Fruit fly (Drosophila melanogaster) whole organism, prepupa: ENCODE measurements around the gene scrib.

ENCODE experiments used
- Blimp-1 ChIP-seq: fragments of 200-800 bp; sonication (Bioruptor generic); optimal IDR thresholded peaks from 3 replicates; lab custom pipeline; 2017; ENCODE audit warnings: missing biosample characterization, missing genetic modification characterization, mild to moderate bottlenecking, moderate library complexity, missing genetic modification reagents
- CG10669 ChIP-seq: fragments of 200-800 bp; sonication (Bioruptor generic); optimal IDR thresholded peaks from 3 replicates; lab custom pipeline; 2018; ENCODE audit warnings: missing biosample characterization, mild to moderate bottlenecking, missing genetic modification characterization, moderate library complexity
- CG11294 ChIP-seq: fragments of 200-800 bp; sonication (Bioruptor generic); IDR thresholded peaks from 2 replicates; pipeline ENCODE4 v1.3.6; 2022; ENCODE audit warnings: missing biosample characterization, missing genetic modification characterization
- CG11762 ChIP-seq: fragments of 200-800 bp; sonication (Bioruptor generic); optimal IDR thresholded peaks from 3 replicates; lab custom pipeline; 2016; ENCODE audit warnings: missing biosample characterization, missing genetic modification characterization; ENCODE audit not compliant: insufficient read depth
- CG11902 ChIP-seq: fragments of 200-800 bp; sonication (Bioruptor generic); optimal IDR thresholded peaks from 3 replicates; lab custom pipeline; 2016; ENCODE audit warnings: missing biosample characterization, missing genetic modification characterization
- CG15336 ChIP-seq: fragments of 200-800 bp; sonication (Bioruptor generic); IDR thresholded peaks from 2 replicates; pipeline ENCODE4 v1.3.6; 2022; ENCODE audit warnings: missing biosample characterization, missing genetic modification characterization
- CG1621 ChIP-seq: fragments of 200-800 bp; sonication (Bioruptor generic); optimal IDR thresholded peaks from 3 replicates; lab custom pipeline; 2018; ENCODE audit warnings: missing biosample characterization, mild to moderate bottlenecking, missing genetic modification characterization
- CG16779 ChIP-seq: fragments of 200-800 bp; sonication (Bioruptor generic); optimal IDR thresholded peaks from 3 replicates; lab custom pipeline; 2017; ENCODE audit warnings: missing biosample characterization, mild to moderate bottlenecking, missing genetic modification characterization
- CG3032 ChIP-seq: fragments of 200-800 bp; optimal IDR thresholded peaks from 2 replicates; lab custom pipeline; 2019; ENCODE audit warnings: missing biosample characterization, mild to moderate bottlenecking, missing genetic modification characterization, moderate library complexity
- CG31627 ChIP-seq: fragments of 200-800 bp; sonication (Bioruptor generic); optimal IDR thresholded peaks from 3 replicates; lab custom pipeline; 2016; ENCODE audit warnings: missing biosample characterization, missing genetic modification characterization
- CG32006 ChIP-seq: fragments of 200-800 bp; sonication (Bioruptor generic); optimal IDR thresholded peaks from 3 replicates; lab custom pipeline; 2017; ENCODE audit warnings: missing biosample characterization, mild to moderate bottlenecking, missing genetic modification characterization
- CG34406 ChIP-seq: fragments of 200-800 bp; sonication (Bioruptor generic); optimal IDR thresholded peaks from 3 replicates; lab custom pipeline; 2016; ENCODE audit warnings: missing biosample characterization, missing genetic modification characterization
- CG3919 ChIP-seq: fragments of 200-800 bp; sonication (Bioruptor generic); optimal IDR thresholded peaks from 3 replicates; lab custom pipeline; 2016; ENCODE audit warnings: missing biosample characterization, missing genetic modification characterization
- CG4318 ChIP-seq: fragments of 200-800 bp; sonication (Bioruptor generic); optimal IDR thresholded peaks from 3 replicates; lab custom pipeline; 2017; ENCODE audit warnings: missing biosample characterization, mild to moderate bottlenecking, missing genetic modification characterization
- CG6163 ChIP-seq: fragments of 200-800 bp; sonication (Bioruptor generic); IDR thresholded peaks from 3 replicates; pipeline ENCODE4 v1.3.6; 2022; ENCODE audit warnings: missing biosample characterization, missing genetic modification characterization
- CG6276 ChIP-seq: fragments of 200-800 bp; sonication (Bioruptor generic); optimal IDR thresholded peaks from 2 replicates; lab custom pipeline; 2017; ENCODE audit warnings: missing biosample characterization, mild to moderate bottlenecking, missing genetic modification characterization
- CG6792 ChIP-seq: fragments of 200-800 bp; sonication (Bioruptor generic); optimal IDR thresholded peaks from 3 replicates; lab custom pipeline; 2016; ENCODE audit warnings: missing biosample characterization, missing genetic modification characterization
- CG6808 ChIP-seq: fragments of 200-800 bp; sonication (Bioruptor generic); optimal IDR thresholded peaks from 3 replicates; lab custom pipeline; 2017; ENCODE audit warnings: missing biosample characterization, missing genetic modification characterization, mild to moderate bottlenecking, moderate library complexity, missing genetic modification reagents
- CG6854 ChIP-seq: fragments of 200-800 bp; sonication (Bioruptor generic); optimal IDR thresholded peaks from 2 replicates; lab custom pipeline; 2017; ENCODE audit warnings: missing biosample characterization, mild to moderate bottlenecking, missing genetic modification characterization
- CG7368 ChIP-seq: fragments of 200-800 bp; sonication (Bioruptor generic); optimal IDR thresholded peaks from 3 replicates; lab custom pipeline; 2016; ENCODE audit warnings: missing biosample characterization, missing genetic modification characterization
- CG8119 ChIP-seq: fragments of 200-800 bp; sonication (Bioruptor generic); IDR thresholded peaks from 3 replicates; pipeline ENCODE4 v1.3.6; 2022; ENCODE audit warnings: missing biosample characterization, missing genetic modification characterization
- CG9139 ChIP-seq: fragments of 200-800 bp; sonication (Bioruptor generic); optimal IDR thresholded peaks from 3 replicates; lab custom pipeline; 2017; ENCODE audit warnings: missing biosample characterization, mild to moderate bottlenecking, missing genetic modification characterization
- Eip75B ChIP-seq: fragments of 200-800 bp; sonication (Bioruptor generic); optimal IDR thresholded peaks from 3 replicates; lab custom pipeline; 2016; ENCODE audit warnings: missing biosample characterization, missing genetic modification characterization
- Eip78C ChIP-seq: fragments of 200-800 bp; sonication (Bioruptor generic); peaks from one replicate; lab custom pipeline; 2016; ENCODE audit warnings: missing biosample characterization, missing genetic modification characterization
- Eip93F ChIP-seq: fragments of 200-800 bp; sonication (Bioruptor generic); optimal IDR thresholded peaks from 2 replicates; lab custom pipeline; 2016; ENCODE audit warnings: missing biosample characterization, mild to moderate bottlenecking, missing genetic modification characterization
- Ets21C ChIP-seq: fragments of 200-800 bp; sonication (Bioruptor generic); optimal IDR thresholded peaks from 3 replicates; lab custom pipeline; 2016; ENCODE audit warnings: missing biosample characterization, missing genetic modification characterization
- Ets96B ChIP-seq: fragments of 200-800 bp; optimal IDR thresholded peaks from 2 replicates; lab custom pipeline; 2019; ENCODE audit warnings: missing biosample characterization, mild to moderate bottlenecking, missing genetic modification characterization, moderate library complexity
- Gug ChIP-seq: fragments of 200-800 bp; sonication (Bioruptor generic); IDR thresholded peaks from 2 replicates; pipeline ENCODE4 v1.3.6; 2022; ENCODE audit warnings: missing biosample characterization, missing genetic modification characterization
- Hr38 ChIP-seq: sonication (Bioruptor generic); optimal IDR thresholded peaks from 2 replicates; lab custom pipeline; 2016; ENCODE audit warnings: missing biosample characterization, missing genetic modification characterization
- Hr39 ChIP-seq: fragments of 200-800 bp; sonication (Bioruptor generic); optimal IDR thresholded peaks from 2 replicates; lab custom pipeline; 2016; ENCODE audit warnings: missing biosample characterization, missing genetic modification characterization
- Hr4 ChIP-seq: fragments of 200-800 bp; sonication (Bioruptor generic); optimal IDR thresholded peaks from 3 replicates; lab custom pipeline; 2016; ENCODE audit warnings: missing biosample characterization, missing genetic modification characterization
- Lpt ChIP-seq: fragments of 200-800 bp; sonication (Bioruptor generic); optimal IDR thresholded peaks from 3 replicates; lab custom pipeline; 2016; ENCODE audit warnings: missing biosample characterization, missing genetic modification characterization
- Met ChIP-seq: fragments of 200-800 bp; sonication (Bioruptor generic); optimal IDR thresholded peaks from 3 replicates; lab custom pipeline; 2016; ENCODE audit warnings: missing biosample characterization, missing genetic modification characterization
- OdsH ChIP-seq: fragments of 200-800 bp; sonication (Bioruptor generic); optimal IDR thresholded peaks from 3 replicates; lab custom pipeline; 2016; ENCODE audit warnings: missing biosample characterization, missing genetic modification characterization
- Smox ChIP-seq: fragments of 200-800 bp; sonication (Bioruptor generic); optimal IDR thresholded peaks from 3 replicates; lab custom pipeline; 2016; ENCODE audit warnings: missing biosample characterization, missing genetic modification characterization
- Sox102F ChIP-seq: fragments of 200-800 bp; sonication (Bioruptor generic); optimal IDR thresholded peaks from 2 replicates; lab custom pipeline; 2016; ENCODE audit warnings: missing biosample characterization, mild to moderate bottlenecking, missing genetic modification characterization
- Sox14 ChIP-seq: fragments of 200-800 bp; sonication (Bioruptor generic); optimal IDR thresholded peaks from 3 replicates; lab custom pipeline; 2016; ENCODE audit warnings: missing biosample characterization, missing genetic modification characterization
- Sox15 ChIP-seq: fragments of 200-800 bp; sonication (Bioruptor generic); optimal IDR thresholded peaks from 3 replicates; lab custom pipeline; 2016; ENCODE audit warnings: missing biosample characterization, missing genetic modification characterization
- acj6 ChIP-seq: fragments of 200-800 bp; sonication (Bioruptor generic); optimal IDR thresholded peaks from 3 replicates; lab custom pipeline; 2016; ENCODE audit warnings: missing biosample characterization, missing genetic modification characterization
- cyc ChIP-seq: fragments of 200-800 bp; sonication (Bioruptor generic); optimal IDR thresholded peaks from 3 replicates; lab custom pipeline; 2016; ENCODE audit warnings: missing biosample characterization, missing genetic modification characterization
- dac ChIP-seq: fragments of 200-800 bp; sonication (Bioruptor generic); optimal IDR thresholded peaks from 2 replicates; lab custom pipeline; 2017; ENCODE audit warnings: missing biosample characterization, mild to moderate bottlenecking, missing genetic modification characterization
- dsx ChIP-seq: fragments of 200-800 bp; optimal IDR thresholded peaks from 3 replicates; lab custom pipeline; 2019; ENCODE audit warnings: missing biosample characterization, mild to moderate bottlenecking, missing genetic modification characterization, moderate library complexity; ENCODE audit not compliant: poor library complexity, severe bottlenecking
- eg ChIP-seq: fragments of 200-800 bp; sonication (Bioruptor generic); IDR thresholded peaks from 3 replicates; pipeline ENCODE4 v1.3.6; 2022; ENCODE audit warnings: missing biosample characterization, missing genetic modification characterization
- fd59A ChIP-seq: fragments of 200-800 bp; sonication (Bioruptor generic); optimal IDR thresholded peaks from 2 replicates; lab custom pipeline; 2017; ENCODE audit warnings: missing biosample characterization, mild to moderate bottlenecking, missing genetic modification characterization, missing genetic modification reagents
- fd85E ChIP-seq: fragments of 200-800 bp; sonication (Bioruptor generic); optimal IDR thresholded peaks from 3 replicates; lab custom pipeline; 2016; ENCODE audit warnings: missing biosample characterization, missing genetic modification characterization
- fkh ChIP-seq: fragments of 200-800 bp; sonication (Bioruptor generic); optimal IDR thresholded peaks from 3 replicates; lab custom pipeline; 2017; ENCODE audit warnings: missing biosample characterization, mild to moderate bottlenecking, missing genetic modification characterization, moderate library complexity
- net ChIP-seq: fragments of 200-800 bp; sonication (Bioruptor generic); optimal IDR thresholded peaks from 3 replicates; lab custom pipeline; 2016; ENCODE audit warnings: missing biosample characterization, missing genetic modification characterization
- salr ChIP-seq, 2 experiments: fragments of 200-800 bp; sonication (Bioruptor generic); optimal IDR thresholded peaks; 3 replicates each; lab custom pipeline; 2016 to 2018; ENCODE audit warnings: missing biosample characterization in 2 of 2, missing genetic modification characterization in 2 of 2, mild to moderate bottlenecking in 1 of 2
- spab ChIP-seq: fragments of 200-800 bp; sonication (Bioruptor generic); optimal IDR thresholded peaks from 2 replicates; lab custom pipeline; 2017; ENCODE audit warnings: missing biosample characterization, mild to moderate bottlenecking, missing genetic modification characterization, missing genetic modification reagents
- topi ChIP-seq: fragments of 200-800 bp; sonication (Bioruptor generic); optimal IDR thresholded peaks from 3 replicates; lab custom pipeline; 2016; ENCODE audit warnings: missing biosample characterization, missing genetic modification characterization

Gene scrib

dm6 chr3R:26547660-26548067, 11.5 kb downstream of the scrib start (continued):
- TF ChIP-seq Gug (peak; percentile 42; the same call in 1 of the 2 replicates), topi (GFP tag; lab: Kevin White, UChicago) (peak; percentile 14), Sox14 (GFP tag; lab: Kevin White, UChicago) (peak; percentile 35), Ets21C (no peak), Smox (GFP tag; lab: Kevin White, UChicago) (no peak)

- TF ChIP-seq net = no peak
- TF ChIP-seq CG34406 = peak; percentile 26
- peak; percentile 72; the same call in 2 of the 3 replicates for TF ChIP-seq CG8119 (GFP tag; lab: Robert Waterston, UW)
- peak; percentile 45 for TF ChIP-seq CG31627 (GFP tag; lab: Kevin White, UChicago)
- TF ChIP-seq Met (GFP tag; lab: Kevin White, UChicago) = peak; percentile 34
- TF ChIP-seq Eip93F (GFP tag; lab: Kevin White, UChicago) = no peak
- no peak for TF ChIP-seq fd85E (GFP tag; lab: Kevin White, UChicago)
- no peak for TF ChIP-seq Hr38 (GFP tag; lab: Kevin White, UChicago)
- no peak for TF ChIP-seq CG3919 (GFP tag; lab: Kevin White, UChicago)
- TF ChIP-seq CG9139 (GFP tag; lab: Kevin White, UChicago) = no peak
- peak; percentile 53 for TF ChIP-seq Hr4 (GFP tag; lab: Kevin White, UChicago)
- no peak for TF ChIP-seq dac (GFP tag; lab: Kevin White, UChicago)
- peak in 1 of 2 experiments; percentile 41 for TF ChIP-seq salr (GFP tag; optimal IDR thresholded peaks at IDR 0.05; lab: Kevin White, UChicago)
- peak; percentile 63 for TF ChIP-seq CG32006 (GFP tag; lab: Kevin White, UChicago)
- TF ChIP-seq Sox102F = peak; percentile 4
- no peak for TF ChIP-seq CG6792 (GFP tag; lab: Kevin White, UChicago)
- no peak for TF ChIP-seq CG11762
- no peak for TF ChIP-seq CG16779 (tag; lab: Kevin White, UChicago)
- peak; percentile 16 for TF ChIP-seq Eip75B (GFP tag; lab: Kevin White, UChicago)
- TF ChIP-seq Hr39 (GFP tag; lab: Kevin White, UChicago) = peak; percentile 25
- TF ChIP-seq acj6 (GFP tag; lab: Kevin White, UChicago) = peak; percentile 38
- no peak for TF ChIP-seq CG11902 (GFP tag; lab: Kevin White, UChicago)
- TF ChIP-seq CG6163 (GFP tag; lab: Robert Waterston, UW) = peak; percentile 83
- TF ChIP-seq topi (GFP tag; lab: Kevin White, UChicago) = peak; percentile 15
- TF ChIP-seq OdsH (GFP tag; lab: Kevin White, UChicago) = peak; percentile 56
- no peak for TF ChIP-seq CG6276 (GFP tag; lab: Kevin White, UChicago)
- no peak for TF ChIP-seq cyc (GFP tag; lab: Kevin White, UChicago)
- no peak for TF ChIP-seq CG3032 (tag; lab: Kevin White, UChicago)
- TF ChIP-seq CG15336 (GFP tag; lab: Robert Waterston, UW) = peak; percentile 73
- peak; percentile 47; the same call in 1 of the 2 replicates for TF ChIP-seq CG11294 (GFP tag; lab: Robert Waterston, UW)
- no peak for TF ChIP-seq Smox (GFP tag; lab: Kevin White, UChicago)
- TF ChIP-seq Blimp-1 (GFP tag; lab: Kevin White, UChicago) = no peak
- no peak for TF ChIP-seq Ets21C
- TF ChIP-seq CG10669 (GFP tag; lab: Kevin White, UChicago) = no peak
- TF ChIP-seq CG1621 (tag; lab: Kevin White, UChicago) = no peak
- no peak for TF ChIP-seq Lpt (GFP tag; lab: Kevin White, UChicago)
- no peak for TF ChIP-seq CG4318 (GFP tag; lab: Kevin White, UChicago)
- TF ChIP-seq Eip78C = peak; percentile 79
- TF ChIP-seq fkh = no peak
- TF ChIP-seq eg (GFP tag; lab: Robert Waterston, UW) = peak; percentile 58; the same call in 2 of the 3 replicates
- TF ChIP-seq spab (GFP tag; lab: Kevin White, UChicago) = no peak
- no peak for TF ChIP-seq fd59A (GFP tag; lab: Kevin White, UChicago)
- no peak for TF ChIP-seq Sox15
- TF ChIP-seq CG7368 (GFP tag; lab: Kevin White, UChicago) = no peak
- TF ChIP-seq dsx = no peak
- TF ChIP-seq Gug = peak; percentile 39; the same call in 1 of the 2 replicates
- no peak for TF ChIP-seq CG6854 (GFP tag; lab: Kevin White, UChicago)
- TF ChIP-seq Ets96B (tag; lab: Kevin White, UChicago) = no peak
- no peak for TF ChIP-seq CG6808
Measured at dm6 chr3R:26548964-26549363, 12.8 kb downstream of the scrib start.
